Worm (Caenorhabditis elegans): Measurements from ENCODE around the gene C07E3.3.

C07E3.3 gene

ce11 chrII:10395303-10395757 lies 38.0 kb upstream of the C07E3.3 start, which contains the start of gene T09F3.4 (continued):
- TF ChIP-seq ets-4 (GFP tag; optimal IDR thresholded peaks at IDR 0.05), result no peak
- TF ChIP-seq ceh-58 (GFP tag; IDR thresholded peaks at IDR 0.05), result no peak
- peak; percentile 82 for TF ChIP-seq madf-6 (GFP tag; IDR thresholded peaks at IDR 0.05)
- TF ChIP-seq akir-1 (GFP tag; optimal IDR thresholded peaks at IDR 0.05), result no peak
- peak; percentile 10 for TF ChIP-seq attf-5 (GFP tag; optimal IDR thresholded peaks at IDR 0.05)
- peak; percentile 9; the same call in 1 of the 2 replicates for TF ChIP-seq lin-26 (GFP tag; IDR thresholded peaks at IDR 0.05)
- no peak for TF ChIP-seq aptf-3 (GFP tag; IDR thresholded peaks at IDR 0.05)
- peak; percentile 61 for TF ChIP-seq athp-1 (tag; optimal IDR thresholded peaks at IDR 0.05)
- no peak for TF ChIP-seq unc-62 (GFP tag; optimal IDR thresholded peaks at IDR 0.05)
- TF ChIP-seq dox-1 (GFP tag; IDR thresholded peaks at IDR 0.05), result peak; percentile 23; the same call in 1 of the 2 replicates
- no peak for TF ChIP-seq hlh-26 (GFP tag; conservative IDR thresholded peaks at IDR 0.05)
- peak; percentile 33 for TF ChIP-seq ceh-27 (GFP tag; optimal IDR thresholded peaks at IDR 0.05)
- TF ChIP-seq zfh-2 (GFP tag; conservative IDR thresholded peaks at IDR 0.05), result no peak
- TF ChIP-seq ama-1 (optimal IDR thresholded peaks at IDR 0.05), result no peak
- no peak for TF ChIP-seq ama-1 (GFP tag; optimal IDR thresholded peaks at IDR 0.05)
- TF ChIP-seq F55B11.4 (tag; optimal IDR thresholded peaks at IDR 0.05; ENCODE audit: borderline replicate concordance, insufficient read depth), result no peak
- TF ChIP-seq B0336.3 (GFP tag; IDR thresholded peaks at IDR 0.05), result peak; percentile 86
- TF ChIP-seq Y79H2A.3 (GFP tag; conservative IDR thresholded peaks at IDR 0.05), result 0 out of 2 replicates have a peak, but pooled peaks have one; percentile 30
- TF ChIP-seq fkh-3 (tag; optimal IDR thresholded peaks at IDR 0.05), result no peak
- TF ChIP-seq F57C9.4 (tag; optimal IDR thresholded peaks at IDR 0.05), result no peak
- TF ChIP-seq attf-3 (GFP tag; conservative IDR thresholded peaks at IDR 0.05), result no peak
- TF ChIP-seq mel-28 (tag; optimal IDR thresholded peaks at IDR 0.05; ENCODE audit: borderline replicate concordance), result no peak
- TF ChIP-seq snpc-1.3 (tag; optimal IDR thresholded peaks at IDR 0.05; ENCODE audit: insufficient read depth), result no peak
- TF ChIP-seq ztf-28 (GFP tag; IDR thresholded peaks at IDR 0.05), result no peak
- peak; percentile 83 for TF ChIP-seq madf-3 (GFP tag; IDR thresholded peaks at IDR 0.05)
- TF ChIP-seq F57A8.1 (GFP tag; optimal IDR thresholded peaks at IDR 0.05), result no peak
- no peak for TF ChIP-seq ceh-79 (tag; optimal IDR thresholded peaks at IDR 0.05)
- no peak for TF ChIP-seq Y67H2A.10 (GFP tag; conservative IDR thresholded peaks at IDR 0.05)
- TF ChIP-seq lin-40 (tag; optimal IDR thresholded peaks at IDR 0.05), result no peak
- TF ChIP-seq hlh-12 (tag; optimal IDR thresholded peaks at IDR 0.05), result no peak
- TF ChIP-seq snpc-4 (GFP tag; optimal IDR thresholded peaks at IDR 0.05), result peak; percentile 33
- peak in 2 of 4 experiments; percentile 15 to 19 for TF ChIP-seq snpc-4 (tag; optimal IDR thresholded peaks at IDR 0.05)
- 0 out of 2 replicates have a peak, but pooled peaks have one; percentile 73 for TF ChIP-seq Y53G8AR.9 (GFP tag; conservative IDR thresholded peaks at IDR 0.05)
- TF ChIP-seq lsy-27 (tag; optimal IDR thresholded peaks at IDR 0.05; ENCODE audit: borderline replicate concordance, insufficient read depth), result no peak
- 0 out of 2 replicates have a peak, but pooled peaks have one; percentile 8 for TF ChIP-seq egl-44 (GFP tag; IDR thresholded peaks at IDR 0.05)
- TF ChIP-seq sptf-2 (GFP tag; optimal IDR thresholded peaks at IDR 0.05), result no peak
- no peak for TF ChIP-seq nhr-179 (tag; optimal IDR thresholded peaks at IDR 0.05)
- TF ChIP-seq F33H1.4 (GFP tag; IDR thresholded peaks at IDR 0.05), result peak; percentile 61
- TF ChIP-seq lin-54 (GFP tag; optimal IDR thresholded peaks at IDR 0.05), result peak; percentile 63
- no peak for TF ChIP-seq bed-1 (GFP tag; IDR thresholded peaks at IDR 0.05)
- no peak for TF ChIP-seq T26A5.8 (tag; optimal IDR thresholded peaks at IDR 0.05)
- TF ChIP-seq ZK185.1 (tag; optimal IDR thresholded peaks at IDR 0.05; ENCODE audit: poor library complexity, severe bottlenecking), result peak; percentile 76
- TF ChIP-seq xnd-1 (tag; optimal IDR thresholded peaks at IDR 0.05), result peak; percentile 43
- TF ChIP-seq lir-1 (GFP tag; conservative IDR thresholded peaks at IDR 0.05), result peak; percentile 58; the same call in 1 of the 2 replicates
- TF ChIP-seq F10E7.11 (tag; optimal IDR thresholded peaks at IDR 0.05), result no peak
- TF ChIP-seq ztf-6 (GFP tag; IDR thresholded peaks at IDR 0.05), result no peak
- TF ChIP-seq die-1 (tag; optimal IDR thresholded peaks at IDR 0.05), result no peak
- TF ChIP-seq B0261.1 (tag; optimal IDR thresholded peaks at IDR 0.05), result no peak
- TF ChIP-seq sea-2 (GFP tag; IDR thresholded peaks at IDR 0.05), result no peak

All from whole organism, young adult.